Fruit fly (Drosophila melanogaster) whole organism, embryonic: ENCODE data around the gene CG44385.

Source experiments
- Asciz ChIP-seq: fragments of 200-800 bp; sonication (Bioruptor generic); optimal IDR thresholded peaks from 2 replicates; lab custom pipeline; 2017; ENCODE audit warnings: missing biosample characterization, mild to moderate bottlenecking, missing genetic modification characterization, missing genetic modification reagents
- CG1024 ChIP-seq: fragments of 200-800 bp; sonication (Bioruptor generic); IDR thresholded peaks from 2 replicates; pipeline ENCODE4 v1.3.6; 2022; ENCODE audit warnings: missing biosample characterization, missing genetic modification characterization
- CG10274 ChIP-seq: fragments of 200-800 bp; sonication (Bioruptor generic); optimal IDR thresholded peaks from 3 replicates; lab custom pipeline; 2017; ENCODE audit warnings: missing biosample characterization, mild to moderate bottlenecking, missing genetic modification characterization
- CG10565 ChIP-seq: fragments of 200-800 bp; sonication (Bioruptor generic); optimal IDR thresholded peaks from 3 replicates; lab custom pipeline; 2016; ENCODE audit warnings: missing biosample characterization, mild to moderate bottlenecking, missing genetic modification characterization
- CG10959 ChIP-seq: fragments of 200-800 bp; sonication (Bioruptor generic); IDR thresholded peaks from 2 replicates; pipeline ENCODE4 v1.3.6; 2022; ENCODE audit warnings: missing biosample characterization, missing genetic modification characterization
- CG11695 ChIP-seq: fragments of 200-800 bp; sonication (Bioruptor generic); IDR thresholded peaks from 3 replicates; pipeline ENCODE4 v1.3.6; 2022; ENCODE audit warnings: missing biosample characterization, missing genetic modification characterization
- CG12236 ChIP-seq: fragments of 200-800 bp; sonication (Bioruptor generic); optimal IDR thresholded peaks from 2 replicates; lab custom pipeline; 2016; ENCODE audit warnings: missing biosample characterization, missing genetic modification characterization
- CG13296 ChIP-seq: fragments of 200-800 bp; sonication (Bioruptor generic); optimal IDR thresholded peaks from 3 replicates; lab custom pipeline; 2018; ENCODE audit warnings: missing biosample characterization, mild to moderate bottlenecking, missing genetic modification characterization
- CG14050 ChIP-seq: fragments of 200-800 bp; sonication (Bioruptor generic); IDR thresholded peaks from 3 replicates; pipeline ENCODE4 v1.3.6; 2022; ENCODE audit warnings: missing biosample characterization, missing genetic modification characterization
- CG14710 ChIP-seq: fragments of 200-800 bp; sonication (Bioruptor generic); optimal IDR thresholded peaks from 3 replicates; lab custom pipeline; 2019; ENCODE audit warnings: missing biosample characterization, mild to moderate bottlenecking, missing genetic modification characterization, moderate library complexity
- CG14965 ChIP-seq: fragments of 200-800 bp; sonication (Bioruptor generic); optimal IDR thresholded peaks from 2 replicates; lab custom pipeline; 2016; ENCODE audit warnings: missing biosample characterization, missing genetic modification characterization, borderline replicate concordance
- CG15514 ChIP-seq: fragments of 200-800 bp; sonication (Bioruptor generic); optimal IDR thresholded peaks from 3 replicates; lab custom pipeline; 2017; ENCODE audit warnings: missing biosample characterization, missing genetic modification characterization, mild to moderate bottlenecking, moderate library complexity, missing genetic modification reagents
- CG18011 ChIP-seq: fragments of 200-800 bp; sonication (Bioruptor generic); optimal IDR thresholded peaks from 2 replicates; lab custom pipeline; 2017; ENCODE audit warnings: missing biosample characterization, missing genetic modification characterization, mild to moderate bottlenecking, moderate library complexity, missing genotype
- CG1832 ChIP-seq: fragments of 200-800 bp; sonication (Bioruptor generic); optimal IDR thresholded peaks from 2 replicates; lab custom pipeline; 2017; ENCODE audit warnings: missing biosample characterization, mild to moderate bottlenecking, missing genetic modification characterization, inconsistent platforms
- CG18619 ChIP-seq: fragments of 200-800 bp; sonication (Bioruptor generic); optimal IDR thresholded peaks from 3 replicates; lab custom pipeline; 2017; ENCODE audit warnings: missing biosample characterization, mild to moderate bottlenecking, missing genetic modification characterization
- CG31365 ChIP-seq: fragments of 200-800 bp; sonication (Bioruptor generic); optimal IDR thresholded peaks from 2 replicates; lab custom pipeline; 2018; ENCODE audit warnings: missing biosample characterization, mild to moderate bottlenecking, missing genetic modification characterization
- CG4360 ChIP-seq: fragments of 200-800 bp; sonication (Bioruptor generic); IDR thresholded peaks from 2 replicates; pipeline ENCODE4 v1.3.6; 2022; ENCODE audit warnings: missing biosample characterization, missing genetic modification characterization
- CG4617 ChIP-seq: fragments of 200-800 bp; sonication (Bioruptor generic); optimal IDR thresholded peaks from 3 replicates; lab custom pipeline; 2016; ENCODE audit warnings: missing biosample characterization, missing genetic modification characterization, borderline replicate concordance
- CG6683 ChIP-seq: fragments of 200-800 bp; sonication (Bioruptor generic); optimal IDR thresholded peaks from 2 replicates; lab custom pipeline; 2017; ENCODE audit warnings: missing biosample characterization, mild to moderate bottlenecking, missing genetic modification characterization, missing genetic modification reagents
- CG9437 ChIP-seq: fragments of 200-800 bp; sonication (Bioruptor generic); optimal IDR thresholded peaks from 2 replicates; lab custom pipeline; 2018; ENCODE audit warnings: missing biosample characterization, mild to moderate bottlenecking, missing genetic modification characterization
- CkIIα-i1 ChIP-seq: fragments of 200-800 bp; sonication (Bioruptor generic); IDR thresholded peaks from 2 replicates; pipeline ENCODE4 v1.3.6; 2022; ENCODE audit warnings: missing biosample characterization, missing genetic modification characterization
- Deaf1 ChIP-seq: fragments of 200-800 bp; optimal IDR thresholded peaks from 3 replicates; lab custom pipeline; 2019; ENCODE audit warnings: missing biosample characterization, mild to moderate bottlenecking, missing genetic modification characterization, moderate library complexity
- Doc2 ChIP-seq: fragments of 200-800 bp; sonication (Bioruptor generic); IDR thresholded peaks from 2 replicates; pipeline ENCODE4 v1.3.6; 2022; ENCODE audit warnings: missing biosample characterization, missing genetic modification characterization
- Drgx ChIP-seq: fragments of 200-800 bp; sonication (Bioruptor generic); IDR thresholded peaks from 2 replicates; pipeline ENCODE4 v1.3.6; 2022; ENCODE audit warnings: missing biosample characterization, missing genetic modification characterization
- Elba2 ChIP-seq: fragments of 200-800 bp; sonication (Bioruptor generic); optimal IDR thresholded peaks from 3 replicates; lab custom pipeline; 2016; ENCODE audit warnings: missing biosample characterization, missing genetic modification characterization
- Gsc ChIP-seq: fragments of 200-800 bp; sonication (Bioruptor generic); IDR thresholded peaks from 2 replicates; pipeline ENCODE4 v1.3.6; 2022; ENCODE audit warnings: missing biosample characterization, missing genetic modification characterization
- HHEX ChIP-seq: fragments of 200-800 bp; sonication (Bioruptor generic); optimal IDR thresholded peaks from 3 replicates; lab custom pipeline; 2017; ENCODE audit warnings: missing biosample characterization, mild to moderate bottlenecking, missing genetic modification characterization, missing genetic modification reagents
- HLH4C ChIP-seq: fragments of 200-800 bp; sonication (Bioruptor generic); IDR thresholded peaks from 3 replicates; pipeline ENCODE4 v1.3.6; 2022; ENCODE audit warnings: missing biosample characterization, missing genetic modification characterization; ENCODE audit not compliant: partially characterized antibody
- Hand ChIP-seq: fragments of 200-800 bp; sonication (Bioruptor generic); optimal IDR thresholded peaks from 2 replicates; lab custom pipeline; 2017; ENCODE audit warnings: mild to moderate bottlenecking, missing biosample characterization, missing genetic modification reagents, missing genetic modification characterization
- Hmr ChIP-seq: fragments of 200-800 bp; sonication (Bioruptor generic); optimal IDR thresholded peaks from 3 replicates; lab custom pipeline; 2017; ENCODE audit warnings: mild to moderate bottlenecking, missing biosample characterization, missing genetic modification reagents, missing genetic modification characterization
- Mrtf ChIP-seq: fragments of 200-800 bp; sonication (Bioruptor generic); IDR thresholded peaks from 3 replicates; pipeline ENCODE4 v1.3.6; 2022; ENCODE audit warnings: missing biosample characterization, missing genetic modification characterization
- Nf-YA ChIP-seq: fragments of 200-800 bp; sonication (Bioruptor generic); IDR thresholded peaks from 2 replicates; pipeline ENCODE4 v1.3.6; 2022; ENCODE audit warnings: missing biosample characterization, missing genetic modification characterization
- Optix ChIP-seq: fragments of 200-800 bp; sonication (Bioruptor generic); IDR thresholded peaks from 3 replicates; pipeline ENCODE4 v1.3.6; 2022; ENCODE audit warnings: missing biosample characterization, missing genetic modification characterization
- Ptx1 ChIP-seq: fragments of 200-800 bp; sonication (Bioruptor generic); IDR thresholded peaks from 2 replicates; pipeline ENCODE4 v1.3.6; 2022; ENCODE audit warnings: missing biosample characterization, missing genetic modification characterization
- Rfx ChIP-seq: fragments of 200-800 bp; sonication (Bioruptor generic); IDR thresholded peaks from 2 replicates; pipeline ENCODE4 v1.3.6; 2022; ENCODE audit warnings: missing biosample characterization, missing genetic modification characterization
- Six4 ChIP-seq: fragments of 200-800 bp; sonication (Bioruptor generic); optimal IDR thresholded peaks from 2 replicates; lab custom pipeline; 2016; ENCODE audit warnings: missing biosample characterization, missing genetic modification characterization
- bigmax ChIP-seq: fragments of 200-800 bp; sonication (Bioruptor generic); optimal IDR thresholded peaks from 2 replicates; lab custom pipeline; 2018; ENCODE audit warnings: missing biosample characterization, mild to moderate bottlenecking, missing genetic modification characterization
- corto ChIP-seq: fragments of 200-800 bp; sonication (Bioruptor generic); optimal IDR thresholded peaks from 2 replicates; lab custom pipeline; 2016; ENCODE audit warnings: missing biosample characterization, mild to moderate bottlenecking, missing genetic modification characterization, moderate library complexity
- crc ChIP-seq: fragments of 200-800 bp; sonication (Bioruptor generic); optimal IDR thresholded peaks from 2 replicates; lab custom pipeline; 2016; ENCODE audit warnings: missing biosample characterization, missing genetic modification characterization
- dpn ChIP-seq, 2 experiments: fragments of 200-800 bp; sonication (Bioruptor generic); optimal IDR thresholded peaks; 3 replicates each; lab custom pipeline; 2016; ENCODE audit warnings: missing biosample characterization in 2 of 2, missing genetic modification characterization in 2 of 2
- ems ChIP-seq: fragments of 200-800 bp; sonication (Bioruptor generic); optimal IDR thresholded peaks from 3 replicates; lab custom pipeline; 2016; ENCODE audit warnings: missing biosample characterization, missing genetic modification characterization
- fd96Cb ChIP-seq: fragments of 200-800 bp; sonication (Bioruptor generic); optimal IDR thresholded peaks from 2 replicates; lab custom pipeline; 2018; ENCODE audit warnings: missing biosample characterization, mild to moderate bottlenecking, missing genetic modification characterization, moderate library complexity
- fru ChIP-seq: fragments of >200 bp; optimal IDR thresholded peaks from 2 replicates; lab custom pipeline; 2017
- ftz-f1 ChIP-seq: fragments of 200-800 bp; sonication (Bioruptor generic); optimal IDR thresholded peaks from 2 replicates; lab custom pipeline; 2016; ENCODE audit warnings: missing biosample characterization, missing genetic modification characterization
- gem ChIP-seq: fragments of 200-800 bp; sonication (Bioruptor generic); optimal IDR thresholded peaks from 2 replicates; lab custom pipeline; 2019; ENCODE audit warnings: missing biosample characterization, mild to moderate bottlenecking, missing genetic modification characterization, moderate library complexity
- scrt ChIP-seq: fragments of 200-800 bp; sonication (Bioruptor generic); optimal IDR thresholded peaks from 2 replicates; lab custom pipeline; 2018; ENCODE audit warnings: missing biosample characterization, mild to moderate bottlenecking, missing genetic modification characterization, moderate library complexity
- so ChIP-seq: fragments of 200-800 bp; sonication (Bioruptor generic); IDR thresholded peaks from 3 replicates; pipeline ENCODE4 v1.3.6; 2022; ENCODE audit warnings: missing biosample characterization, missing genetic modification characterization
- stc ChIP-seq: fragments of 200-800 bp; sonication (Bioruptor generic); IDR thresholded peaks from 2 replicates; pipeline ENCODE4 v1.3.6; 2022; ENCODE audit warnings: missing biosample characterization, missing genetic modification characterization
- toy ChIP-seq: fragments of 200-800 bp; sonication (Bioruptor generic); IDR thresholded peaks from 2 replicates; pipeline ENCODE4 v1.3.6; 2022; ENCODE audit warnings: missing biosample characterization, missing genetic modification characterization
- vfl ChIP-seq: fragments of 200-800 bp; sonication (Bioruptor generic); optimal IDR thresholded peaks from 2 replicates; lab custom pipeline; 2016; ENCODE audit warnings: missing biosample characterization, missing genetic modification characterization
- wor ChIP-seq: fragments of 200-800 bp; sonication (Bioruptor generic); IDR thresholded peaks from 2 replicates; pipeline ENCODE4 v1.3.6; 2022; ENCODE audit warnings: missing biosample characterization, missing genetic modification characterization

The CG44385 gene

DNA sequence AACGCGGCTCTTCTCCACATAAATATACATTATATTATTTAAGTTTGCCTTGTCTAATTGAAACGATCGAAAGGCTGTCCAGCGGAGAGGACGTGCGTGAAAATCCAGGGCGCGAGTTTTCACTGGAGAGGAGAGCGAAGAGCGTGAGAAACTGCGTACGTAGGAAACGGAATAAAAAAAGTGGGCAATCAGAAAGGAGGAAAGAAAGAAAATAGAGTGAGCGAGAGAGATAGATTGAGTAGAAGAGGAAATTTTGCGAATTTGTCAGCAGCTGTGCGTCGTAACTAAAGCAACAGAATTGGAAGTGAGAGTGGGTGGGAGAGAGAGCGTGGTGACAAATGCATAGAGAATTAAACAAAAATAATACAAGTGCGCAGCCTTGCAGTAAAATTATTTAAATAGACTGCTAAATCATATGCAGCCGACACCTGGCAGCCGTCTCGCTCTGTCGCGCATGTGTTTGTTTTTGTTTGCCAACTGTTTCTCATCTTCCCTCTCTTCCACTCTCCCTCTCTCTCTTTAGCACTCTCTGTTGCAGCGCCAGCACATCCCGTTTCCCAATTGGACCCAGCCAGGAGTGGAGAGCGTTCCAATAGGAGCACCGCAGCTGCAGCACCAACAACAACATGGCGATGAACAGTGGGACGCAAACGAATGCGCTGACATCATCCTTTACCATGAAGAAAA lies 22.4 kb upstream of the CG44385 start (continued):
- TF ChIP-seq CG15514 (GFP tag; lab: Kevin White, UChicago) (no peak), CG4360 (GFP tag; lab: Robert Waterston, UW) (peak; percentile 91), CG10565 (GFP tag; lab: Kevin White, UChicago) (no peak), CG18619 (GFP tag; lab: Kevin White, UChicago) (no peak), Drgx (peak; percentile 16; the same call in 1 of the 2 replicates), vfl (GFP tag; lab: Kevin White, UChicago) (no peak), stc (GFP tag; lab: Robert Waterston, UW) (no peak), Asciz (GFP tag; lab: Kevin White, UChicago) (no peak), bigmax (no peak), Hmr (GFP tag; lab: Kevin White, UChicago) (no peak), CG10274 (GFP tag; lab: Kevin White, UChicago) (no peak), HHEX (no peak), Hand (no peak), fru (lab: Kevin White, UChicago) (no peak), Elba2 (GFP tag; lab: Kevin White, UChicago) (peak; percentile 98), dpn (GFP tag; optimal IDR thresholded peaks at IDR 0.05; lab: Kevin White, UChicago) (no peak), ftz-f1 (GFP tag; lab: Kevin White, UChicago) (no peak), toy (GFP tag; lab: Robert Waterston, UW) (no peak), gem (tag; lab: Kevin White, UChicago) (no peak), scrt (GFP tag; lab: Kevin White, UChicago) (no peak), CG14965 (GFP tag; lab: Kevin White, UChicago) (no peak), Ptx1 (GFP tag; lab: Robert Waterston, UW) (no peak), CG1832 (GFP tag; lab: Kevin White, UChicago) (peak; percentile 85), CkIIα-i1 (no peak), Deaf1 (tag; lab: Kevin White, UChicago) (no peak), so (GFP tag; lab: Robert Waterston, UW) (no peak), Nf-YA (no peak), CG9437 (no peak), Optix (GFP tag; lab: Robert Waterston, UW) (no peak), CG10959 (GFP tag; lab: Robert Waterston, UW) (no peak), CG6683 (GFP tag; lab: Kevin White, UChicago) (no peak), CG13296 (GFP tag; lab: Kevin White, UChicago) (no peak), corto (no peak), CG12236 (GFP tag; lab: Kevin White, UChicago) (no peak), CG4617 (GFP tag; lab: Kevin White, UChicago) (peak; percentile 30), crc (GFP tag; lab: Kevin White, UChicago) (no peak), Rfx (GFP tag; lab: Robert Waterston, UW) (no peak), CG11695 (GFP tag; lab: Robert Waterston, UW) (no peak), fd96Cb (tag; lab: Kevin White, UChicago) (no peak), HLH4C (GFP tag; lab: Robert Waterston, UW) (no peak), Mrtf (no peak), CG31365 (tag; lab: Kevin White, UChicago) (no peak), wor (GFP tag; lab: Robert Waterston, UW) (no peak), Doc2 (GFP tag; lab: Robert Waterston, UW) (no peak), Six4 (no peak), CG1024 (no peak), CG14710 (tag; lab: Kevin White, UChicago) (no peak), ems (no peak), CG18011 (GFP tag; lab: Kevin White, UChicago) (no peak), Gsc (GFP tag; lab: Robert Waterston, UW) (no peak), CG14050 (GFP tag; lab: Robert Waterston, UW) (no peak)
